Fruit fly (Drosophila melanogaster): Measurements from ENCODE around the gene VhaPPA1-1.

Gene VhaPPA1-1

dm6 chr3R:14886011-14886534 is 17.8 kb downstream of the VhaPPA1-1 start, which contains the start of the genes Rrp6, CG33331 and CG33332 (continued):
- TF ChIP-seq Hmr (GFP tag; optimal IDR thresholded peaks at IDR 0.05) (no peak), CG34422 (GFP tag; IDR thresholded peaks at IDR 0.05) (0 out of 3 replicates have a peak, but pooled peaks have one; percentile 57), hbn (GFP tag; IDR thresholded peaks at IDR 0.05; ENCODE audit: partially characterized antibody) (peak; percentile 48), ken (GFP tag; IDR thresholded peaks at IDR 0.05) (peak; percentile 55; the same call in 1 of the 3 replicates), pfk (GFP tag; optimal IDR thresholded peaks at IDR 0.05) (peak; percentile 22), CG10274 (GFP tag; optimal IDR thresholded peaks at IDR 0.05) (no peak), CG17186 (GFP tag; optimal IDR thresholded peaks at IDR 0.05) (peak; percentile 54), gsb (GFP tag; IDR thresholded peaks at IDR 0.05) (no peak), CG14441 (GFP tag; IDR thresholded peaks at IDR 0.05) (peak; percentile 43; the same call in 1 of the 2 replicates), CG15073 (GFP tag; optimal IDR thresholded peaks at IDR 0.05) (no peak), CG8944 (GFP tag; optimal IDR thresholded peaks at IDR 0.05) (peak; percentile 46), corto (GFP tag; optimal IDR thresholded peaks at IDR 0.05) (no peak), jumu (GFP tag; optimal IDR thresholded peaks at IDR 0.05) (peak; percentile 47), ac (GFP tag; optimal IDR thresholded peaks at IDR 0.05) (no peak), scrt (GFP tag; optimal IDR thresholded peaks at IDR 0.05) (peak; percentile 62), Hsf (GFP tag; optimal IDR thresholded peaks at IDR 0.05) (peak; percentile 66), Ets97D (GFP tag; optimal IDR thresholded peaks at IDR 0.05) (peak; percentile 75), tgo (GFP tag; IDR thresholded peaks at IDR 0.05) (peak; percentile 42; the same call in 2 of the 3 replicates), E2f2 (GFP tag; IDR thresholded peaks at IDR 0.05) (peak; percentile 69), sisA (GFP tag; IDR thresholded peaks at IDR 0.05) (0 out of 2 replicates have a peak, but pooled peaks have one; percentile 18), Adf1 (GFP tag; IDR thresholded peaks at IDR 0.05) (peak; percentile 41), Nf-YA (GFP tag; IDR thresholded peaks at IDR 0.05) (no peak), en (GFP tag; optimal IDR thresholded peaks at IDR 0.05) (no peak), E2f1 (GFP tag; IDR thresholded peaks at IDR 0.05) (peak; percentile 44; the same call in 1 of the 2 replicates), pan (optimal IDR thresholded peaks at IDR 0.05) (no peak), pan (GFP tag; optimal IDR thresholded peaks at IDR 0.05 in 1 of 2, IDR thresholded peaks at IDR 0.05 in 1 of 2) (peak in 1 of 2 experiments; percentile 56), br (optimal IDR thresholded peaks at IDR 0.05) (no peak), ttk (GFP tag; IDR thresholded peaks at IDR 0.05) (no peak), lilli (GFP tag; optimal IDR thresholded peaks at IDR 0.05) (peak; percentile 79), CG8388 (GFP tag; optimal IDR thresholded peaks at IDR 0.05) (peak; percentile 31), cas (GFP tag; IDR thresholded peaks at IDR 0.05) (no peak), tna (GFP tag; IDR thresholded peaks at IDR 0.05; ENCODE audit: partially characterized antibody) (no peak), CG32772 (GFP tag; IDR thresholded peaks at IDR 0.05) (peak; percentile 47), CG10209 (GFP tag; optimal IDR thresholded peaks at IDR 0.05) (peak; percentile 76), zf30C (GFP tag; optimal IDR thresholded peaks at IDR 0.05) (no peak), CG7963 (GFP tag; IDR thresholded peaks at IDR 0.05; ENCODE audit: partially characterized antibody) (no peak), D (optimal IDR thresholded peaks at IDR 0.05) (no peak), D (GFP tag; optimal IDR thresholded peaks at IDR 0.05) (no peak), Neu2 (GFP tag; optimal IDR thresholded peaks at IDR 0.05; ENCODE audit: borderline replicate concordance) (no peak), gt (GFP tag; IDR thresholded peaks at IDR 0.05) (no peak), toy (GFP tag; IDR thresholded peaks at IDR 0.05) (no peak), Hr3 (GFP tag; optimal IDR thresholded peaks at IDR 0.05) (peak; percentile 80), ftz-f1 (GFP tag; optimal IDR thresholded peaks at IDR 0.05) (no peak), btn (GFP tag; optimal IDR thresholded peaks at IDR 0.05) (no peak), CG12659 (GFP tag; optimal IDR thresholded peaks at IDR 0.05) (peak; percentile 90), fru (optimal IDR thresholded peaks at IDR 0.05) (no peak), unc-4 (GFP tag; IDR thresholded peaks at IDR 0.05; ENCODE audit: partially characterized antibody) (peak; percentile 49), CG12219 (GFP tag; optimal IDR thresholded peaks at IDR 0.05) (peak; percentile 10), CG2875 (GFP tag; optimal IDR thresholded peaks at IDR 0.05) (peak; percentile 5), al (GFP tag; IDR thresholded peaks at IDR 0.05) (peak; percentile 54), psq (GFP tag; optimal IDR thresholded peaks at IDR 0.05) (peak; percentile 10), gfzf (GFP tag; optimal IDR thresholded peaks at IDR 0.05) (peak; percentile 17)

Data from whole organism, embryonic.